Worm (Caenorhabditis elegans): Measurements from ENCODE around the gene C34D10.1.
A peak's percentile ranks its signal among the peaks of the same experiment; 100 is the strongest.

Gene C34D10.1

DNA sequence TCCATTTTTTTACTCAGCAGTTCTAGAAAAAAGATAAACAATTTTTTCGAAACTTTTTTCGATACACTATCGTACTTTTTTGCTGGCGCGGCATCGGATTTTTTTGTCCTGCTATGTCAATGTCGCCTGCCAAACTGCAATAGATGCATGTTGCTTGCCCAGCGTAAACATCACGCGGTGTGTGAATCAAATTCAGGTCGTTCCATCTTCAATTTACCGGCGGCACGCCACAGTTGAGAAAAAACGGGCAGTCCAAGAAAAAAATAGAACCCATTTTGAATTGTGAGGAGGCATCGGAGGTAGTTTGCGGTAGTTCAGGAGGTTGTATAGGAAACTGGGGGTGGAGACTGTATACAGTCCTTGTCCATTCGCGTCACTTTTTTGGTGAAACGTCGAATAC, 10.8 kb upstream of the C34D10.1 start (continued):
- TF ChIP-seq nhr-6 (tag; optimal IDR thresholded peaks at IDR 0.05) (no peak), R02D3.7 (tag; optimal IDR thresholded peaks at IDR 0.05) (no peak), nhr-25 (tag; optimal IDR thresholded peaks at IDR 0.05) (peak; percentile 58), elt-3 (tag; optimal IDR thresholded peaks at IDR 0.05) (no peak), ama-1 (optimal IDR thresholded peaks at IDR 0.05) (peak; percentile 74), gmeb-1 (tag; optimal IDR thresholded peaks at IDR 0.05) (peak; percentile 2), sma-9 (GFP tag; optimal IDR thresholded peaks at IDR 0.05) (peak; percentile 67), sma-9 (tag; optimal IDR thresholded peaks at IDR 0.05) (no peak), snpc-4 (tag; optimal IDR thresholded peaks at IDR 0.05) (no peak)

- TF ChIP-seq nhr-21 (tag; optimal IDR thresholded peaks at IDR 0.05): peak; percentile 85
- no peak for TF ChIP-seq ZK546.5 (tag; optimal IDR thresholded peaks at IDR 0.05)
- TF ChIP-seq aly-2 (tag; optimal IDR thresholded peaks at IDR 0.05): no peak
- TF ChIP-seq lin-13 (GFP tag; optimal IDR thresholded peaks at IDR 0.05): peak; percentile 43
- no peak for TF ChIP-seq nhr-11 (tag; optimal IDR thresholded peaks at IDR 0.05)
- no peak for TF ChIP-seq lin-39 (tag; optimal IDR thresholded peaks at IDR 0.05)
- peak; percentile 83 for TF ChIP-seq C34F6.9 (tag; optimal IDR thresholded peaks at IDR 0.05)
- TF ChIP-seq crh-2 (tag; optimal IDR thresholded peaks at IDR 0.05): peak; percentile 96
- TF ChIP-seq sma-3 (GFP tag; optimal IDR thresholded peaks at IDR 0.05): peak; percentile 70
- TF ChIP-seq ztf-1 (GFP tag; conservative IDR thresholded peaks at IDR 0.05): no peak
- TF ChIP-seq nhr-23 (tag; optimal IDR thresholded peaks at IDR 0.05): no peak
- no peak for TF ChIP-seq peb-1 (tag; optimal IDR thresholded peaks at IDR 0.05)
- TF ChIP-seq ceh-82 (tag; optimal IDR thresholded peaks at IDR 0.05): no peak
- TF ChIP-seq nhr-10 (tag; optimal IDR thresholded peaks at IDR 0.05): no peak
- no peak for TF ChIP-seq unc-39 (tag; optimal IDR thresholded peaks at IDR 0.05)
- TF ChIP-seq mdl-1 (tag; optimal IDR thresholded peaks at IDR 0.05): peak; percentile 86 to 94
- TF ChIP-seq nhr-129 (tag; optimal IDR thresholded peaks at IDR 0.05): peak; percentile 93
- peak; percentile 76 for TF ChIP-seq unc-55 (GFP tag; optimal IDR thresholded peaks at IDR 0.05)
- TF ChIP-seq zag-1 (tag; optimal IDR thresholded peaks at IDR 0.05): peak; percentile 62
- no peak for TF ChIP-seq elt-1 (tag; optimal IDR thresholded peaks at IDR 0.05)
- no peak for TF ChIP-seq nhr-12 (tag; optimal IDR thresholded peaks at IDR 0.05)
- TF ChIP-seq R02D3.7 (tag; optimal IDR thresholded peaks at IDR 0.05): no peak
- TF ChIP-seq ztf-11 (tag; optimal IDR thresholded peaks at IDR 0.05): no peak
- TF ChIP-seq elt-3 (tag; optimal IDR thresholded peaks at IDR 0.05): no peak
- peak; percentile 66 for TF ChIP-seq blmp-1 (tag; optimal IDR thresholded peaks at IDR 0.05; ENCODE audit: insufficient read depth)
- peak; percentile 56 for TF ChIP-seq ceh-16 (tag; optimal IDR thresholded peaks at IDR 0.05)
- peak; percentile 81 for TF ChIP-seq fos-1 (tag; optimal IDR thresholded peaks at IDR 0.05)
- peak; percentile 68 for TF ChIP-seq lin-11 (tag; optimal IDR thresholded peaks at IDR 0.05)
- no peak for TF ChIP-seq nhr-237 (tag; optimal IDR thresholded peaks at IDR 0.05)
- peak; percentile 92 for TF ChIP-seq Y55F3AM.14 (GFP tag; optimal IDR thresholded peaks at IDR 0.05)
- peak; percentile 81 for TF ChIP-seq sem-4 (tag; optimal IDR thresholded peaks at IDR 0.05)
- no peak for TF ChIP-seq skn-1 (tag; optimal IDR thresholded peaks at IDR 0.05)
- no peak for TF ChIP-seq dmd-4 (tag; optimal IDR thresholded peaks at IDR 0.05)
- TF ChIP-seq nhr-25 (tag; optimal IDR thresholded peaks at IDR 0.05): peak; percentile 87
- TF ChIP-seq lsy-2 (tag; optimal IDR thresholded peaks at IDR 0.05): peak; percentile 48 to 73
- no peak for TF ChIP-seq unc-62 (GFP tag; optimal IDR thresholded peaks at IDR 0.05)
- TF ChIP-seq alr-1 (tag; optimal IDR thresholded peaks at IDR 0.05): no peak
- TF ChIP-seq F13H6.1 (tag; optimal IDR thresholded peaks at IDR 0.05): peak; percentile 95
- peak; percentile 56 for TF ChIP-seq snpc-4 (tag; optimal IDR thresholded peaks at IDR 0.05)
- peak; percentile 47 for TF ChIP-seq gmeb-1 (tag; optimal IDR thresholded peaks at IDR 0.05)
- peak; percentile 97 for TF ChIP-seq sma-9 (GFP tag; optimal IDR thresholded peaks at IDR 0.05)
- no peak for TF ChIP-seq sma-9 (tag; optimal IDR thresholded peaks at IDR 0.05)
- TF ChIP-seq ztf-4 (tag; optimal IDR thresholded peaks at IDR 0.05): peak; percentile 49
- TF ChIP-seq ama-1 (optimal IDR thresholded peaks at IDR 0.05): peak; percentile 87
- peak; percentile 41 for TF ChIP-seq nhr-6 (tag; optimal IDR thresholded peaks at IDR 0.05)
- peak; percentile 4 for TF ChIP-seq mab-5 (tag; optimal IDR thresholded peaks at IDR 0.05)
- TF ChIP-seq egl-27 (tag; optimal IDR thresholded peaks at IDR 0.05): peak; percentile 72
- no peak for TF ChIP-seq mbf-1 (tag; optimal IDR thresholded peaks at IDR 0.05)
- TF ChIP-seq nhr-77 (tag; optimal IDR thresholded peaks at IDR 0.05): no peak
Measured at ce11 chrX:8019665-8020064, 9.6 kb upstream of the C34D10.1 start.
